Fruit fly (Drosophila melanogaster): ENCODE results near the gene CG17028.
A peak's percentile ranks its signal among the peaks of the same experiment; 100 is the strongest.

Gene CG17028

DNA sequence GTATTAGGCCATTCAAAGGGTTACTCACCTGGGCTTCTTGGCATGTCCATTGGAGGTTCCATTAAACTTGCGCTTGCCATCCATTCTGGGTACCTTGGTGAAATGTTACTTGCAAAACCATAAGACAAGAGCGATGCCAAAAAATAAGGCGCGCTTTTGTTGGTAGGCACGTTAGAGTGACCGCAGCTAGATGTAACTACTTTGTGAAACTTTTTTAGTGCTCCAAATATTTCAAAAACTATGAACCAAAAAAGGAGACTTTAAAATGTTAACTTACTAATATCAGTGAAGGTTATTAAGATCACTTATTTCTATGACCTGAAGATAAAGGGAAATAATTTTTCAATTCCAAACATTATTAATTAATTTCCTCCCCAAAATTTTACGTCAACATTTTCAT lies 9.3 kb downstream of the CG17028 start, which contains the start of gene PolD1:
PolD1 (minus strand) TSS at position 181 of the 400 bp plus-strand sequence.
- TF ChIP-seq Crg-1 (GFP tag; optimal IDR thresholded peaks at IDR 0.05) (no peak), CG12768 (GFP tag; optimal IDR thresholded peaks at IDR 0.05) (no peak), CG1620 (GFP tag; optimal IDR thresholded peaks at IDR 0.05) (no peak), CG11617 (GFP tag; optimal IDR thresholded peaks at IDR 0.05) (no peak), CG7101 (tag; optimal IDR thresholded peaks at IDR 0.05) (no peak), CG5204 (GFP tag; optimal IDR thresholded peaks at IDR 0.05) (no peak), toe (GFP tag; optimal IDR thresholded peaks at IDR 0.05) (no peak), Clk (GFP tag; optimal IDR thresholded peaks at IDR 0.05) (no peak), Hr96 (GFP tag; optimal IDR thresholded peaks at IDR 0.05) (no peak), CG14711 (tag; optimal IDR thresholded peaks at IDR 0.05) (no peak), Mnt (GFP tag; optimal IDR thresholded peaks at IDR 0.05) (no peak), CG33017 (tag; optimal IDR thresholded peaks at IDR 0.05) (no peak)

DNA sequence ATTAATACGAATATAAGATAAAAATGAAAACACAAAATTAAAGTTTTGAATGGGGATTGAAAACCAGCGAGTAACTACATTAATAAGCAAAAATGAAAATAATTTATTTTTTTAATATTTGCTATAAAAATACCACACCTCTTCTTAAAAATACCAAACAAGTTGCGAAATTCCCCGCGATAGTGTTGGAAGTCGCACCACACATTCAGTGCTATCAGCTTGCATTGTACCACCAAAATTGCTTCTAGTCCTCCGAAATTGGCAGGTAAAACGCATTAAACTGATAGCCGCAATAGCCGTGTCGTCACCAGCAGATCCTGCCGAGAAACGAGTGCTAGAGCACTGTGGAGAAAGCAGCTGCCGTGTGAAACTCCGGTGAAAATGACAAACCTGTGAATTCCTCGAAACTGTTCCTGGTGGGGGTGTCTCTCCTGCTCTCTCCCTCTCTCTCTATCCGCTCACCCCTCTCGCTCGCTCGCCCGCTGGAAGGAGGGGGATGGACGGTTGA lies 9.8 kb downstream of the CG17028 start, which contains the start of gene Hip14:
Hip14 (plus strand) TSS at position 198 of the 508 bp plus-strand sequence.
- TF ChIP-seq cnc (optimal IDR thresholded peaks at IDR 0.05) (no peak), Mnt (GFP tag; optimal IDR thresholded peaks at IDR 0.05) (no peak), CG7045 (GFP tag; optimal IDR thresholded peaks at IDR 0.05) (peak; percentile 12), CG14711 (tag; optimal IDR thresholded peaks at IDR 0.05) (peak; percentile 24), CG33017 (tag; optimal IDR thresholded peaks at IDR 0.05) (peak; percentile 16), CG12768 (GFP tag; optimal IDR thresholded peaks at IDR 0.05) (peak; percentile 65), kay (GFP tag; ENCODE audit: borderline replicate concordance) (no peak), cic (GFP tag; optimal IDR thresholded peaks at IDR 0.05) (peak; percentile 16), bab1 (GFP tag; optimal IDR thresholded peaks at IDR 0.05) (peak; percentile 11), ovo (GFP tag; optimal IDR thresholded peaks at IDR 0.05) (no peak), pad (GFP tag; optimal IDR thresholded peaks at IDR 0.05) (peak; percentile 95), Hr96 (GFP tag; optimal IDR thresholded peaks at IDR 0.05) (no peak), toe (GFP tag; optimal IDR thresholded peaks at IDR 0.05) (no peak), CG1620 (GFP tag; optimal IDR thresholded peaks at IDR 0.05) (peak; percentile 25), CG5204 (GFP tag; optimal IDR thresholded peaks at IDR 0.05) (no peak), Crg-1 (GFP tag; optimal IDR thresholded peaks at IDR 0.05) (peak; percentile 10), CG11617 (GFP tag; optimal IDR thresholded peaks at IDR 0.05) (peak; percentile 51), Clk (GFP tag; optimal IDR thresholded peaks at IDR 0.05) (no peak), tj (GFP tag; optimal IDR thresholded peaks at IDR 0.05) (no peak), CG7101 (tag; optimal IDR thresholded peaks at IDR 0.05) (peak; percentile 58)

DNA sequence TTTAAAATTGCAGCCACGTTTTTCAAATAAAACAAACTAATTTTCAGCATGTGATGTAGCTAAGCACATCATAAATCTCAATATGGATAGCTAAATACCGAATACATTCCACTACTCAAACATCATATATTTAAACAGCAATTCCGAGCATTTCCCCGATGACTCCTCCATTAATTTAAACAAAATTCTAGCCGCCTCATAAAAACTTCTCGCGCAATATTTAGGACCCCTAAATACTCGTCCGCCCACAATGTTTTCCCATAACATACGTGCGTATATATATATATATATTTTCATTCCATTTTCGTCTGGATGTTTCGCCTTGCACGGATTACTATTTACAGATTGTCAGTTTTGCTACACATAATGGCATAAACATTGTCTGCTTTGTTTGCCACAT lies 17.7 kb downstream of the CG17028 start:
- TF ChIP-seq CG33017 (tag; optimal IDR thresholded peaks at IDR 0.05) (no peak), CG7101 (tag; optimal IDR thresholded peaks at IDR 0.05) (no peak), ovo (GFP tag; optimal IDR thresholded peaks at IDR 0.05) (no peak), CG1620 (GFP tag; optimal IDR thresholded peaks at IDR 0.05) (no peak), cic (GFP tag; optimal IDR thresholded peaks at IDR 0.05) (no peak), CG14711 (tag; optimal IDR thresholded peaks at IDR 0.05) (no peak), Hr96 (GFP tag; optimal IDR thresholded peaks at IDR 0.05) (no peak), tj (GFP tag; optimal IDR thresholded peaks at IDR 0.05) (no peak), Mnt (GFP tag; optimal IDR thresholded peaks at IDR 0.05) (no peak), cnc (optimal IDR thresholded peaks at IDR 0.05) (no peak), CG7045 (GFP tag; optimal IDR thresholded peaks at IDR 0.05) (no peak), pad (GFP tag; optimal IDR thresholded peaks at IDR 0.05) (no peak)

DNA sequence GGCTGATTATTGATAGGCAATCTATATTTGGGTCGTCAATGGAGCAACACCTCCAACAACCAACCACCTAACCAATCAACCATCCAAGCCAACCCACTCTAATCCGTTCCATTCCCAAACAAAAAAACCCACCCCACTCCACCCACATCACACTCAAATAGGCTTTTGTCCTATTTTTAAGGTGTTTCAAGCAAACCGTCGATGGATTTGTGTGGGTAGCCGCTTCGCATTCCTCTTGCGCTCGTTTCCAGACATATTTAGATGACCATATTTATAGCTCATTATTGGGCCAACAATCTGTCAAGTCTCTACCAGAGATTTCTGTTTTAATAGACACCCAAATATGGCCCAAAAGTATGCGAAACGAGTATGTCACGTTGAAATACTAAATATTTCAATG lies 19.9 kb downstream of the CG17028 start:
- TF ChIP-seq tj (GFP tag; optimal IDR thresholded peaks at IDR 0.05) (no peak), bab1 (GFP tag; optimal IDR thresholded peaks at IDR 0.05) (no peak), cnc (optimal IDR thresholded peaks at IDR 0.05) (no peak), ovo (GFP tag; optimal IDR thresholded peaks at IDR 0.05) (no peak), CG7045 (GFP tag; optimal IDR thresholded peaks at IDR 0.05) (no peak), cic (GFP tag; optimal IDR thresholded peaks at IDR 0.05) (no peak), Clk (GFP tag; optimal IDR thresholded peaks at IDR 0.05) (no peak), toe (GFP tag; optimal IDR thresholded peaks at IDR 0.05) (no peak), CG11617 (GFP tag; optimal IDR thresholded peaks at IDR 0.05) (no peak), Crg-1 (GFP tag; optimal IDR thresholded peaks at IDR 0.05) (no peak), CG1620 (GFP tag; optimal IDR thresholded peaks at IDR 0.05) (no peak), CG7101 (tag; optimal IDR thresholded peaks at IDR 0.05) (no peak), kay (GFP tag; ENCODE audit: borderline replicate concordance) (no peak), Mnt (GFP tag; optimal IDR thresholded peaks at IDR 0.05) (no peak), CG14711 (tag; optimal IDR thresholded peaks at IDR 0.05) (no peak), CG33017 (tag; optimal IDR thresholded peaks at IDR 0.05) (no peak), pad (GFP tag; optimal IDR thresholded peaks at IDR 0.05) (no peak)

DNA sequence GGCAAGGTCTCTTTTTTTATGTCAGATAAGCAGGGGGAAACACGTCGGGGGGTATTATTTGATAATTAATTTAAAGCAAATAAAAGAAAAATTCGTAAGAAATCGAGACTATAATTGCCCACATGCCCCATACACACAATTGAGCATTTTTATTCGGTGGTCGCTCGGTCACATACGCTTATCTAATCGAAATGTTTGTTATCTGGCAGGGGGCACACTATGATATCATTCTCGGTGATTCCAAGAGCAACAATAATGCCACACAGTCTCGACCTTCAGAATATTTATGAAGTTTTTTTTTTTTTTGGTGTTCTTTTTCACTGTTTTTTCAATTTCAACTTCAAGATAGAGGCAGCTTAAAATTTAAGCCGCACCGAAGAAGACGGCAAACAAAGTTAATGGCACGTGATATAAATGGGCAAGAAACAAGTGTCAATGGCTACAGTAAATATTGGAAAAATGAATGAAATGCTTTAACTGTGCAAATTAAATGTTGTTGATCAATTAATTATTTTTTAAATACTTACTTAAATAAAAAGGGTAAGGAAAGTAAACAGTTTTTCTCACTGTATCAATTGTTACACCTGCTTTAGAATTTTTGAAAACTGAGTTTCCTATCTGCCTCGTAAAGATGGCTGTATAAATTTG lies 21.2 kb downstream of the CG17028 start:
- TF ChIP-seq Crg-1 (GFP tag; optimal IDR thresholded peaks at IDR 0.05): no peak
- TF ChIP-seq CG14711 (tag; optimal IDR thresholded peaks at IDR 0.05): no peak
- TF ChIP-seq tj (GFP tag; optimal IDR thresholded peaks at IDR 0.05): no peak

DNA sequence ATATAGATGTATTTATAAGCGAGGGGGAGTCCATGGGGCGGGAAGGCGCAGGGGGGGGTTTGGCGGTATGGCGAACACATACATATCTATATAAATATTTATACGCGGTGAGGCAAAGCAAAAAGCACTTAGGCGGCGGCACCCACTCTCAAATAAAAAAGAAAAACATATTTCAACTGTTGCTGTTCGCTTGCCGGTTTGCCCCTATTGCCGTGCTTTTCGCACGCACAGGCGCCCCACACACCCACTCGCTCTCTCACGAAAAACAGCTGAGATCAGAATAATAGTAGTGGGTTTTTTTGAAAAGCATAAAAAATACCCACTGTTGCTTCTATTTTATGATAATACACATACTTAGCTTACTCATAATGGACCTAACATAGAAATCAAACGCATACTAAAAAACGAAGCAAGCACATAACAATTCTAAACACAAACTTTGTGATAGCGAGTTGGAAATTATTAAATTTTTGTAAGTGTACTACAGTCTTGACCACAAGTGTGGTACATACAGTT lies 22.9 kb downstream of the CG17028 start:
- TF ChIP-seq Crg-1 (GFP tag; optimal IDR thresholded peaks at IDR 0.05) (peak; percentile 57), CG12768 (GFP tag; optimal IDR thresholded peaks at IDR 0.05) (peak; percentile 91), cnc (optimal IDR thresholded peaks at IDR 0.05) (no peak), ovo (GFP tag; optimal IDR thresholded peaks at IDR 0.05) (peak; percentile 75), kay (GFP tag; ENCODE audit: borderline replicate concordance) (no peak), pad (GFP tag; optimal IDR thresholded peaks at IDR 0.05) (peak; percentile 59), CG7045 (GFP tag; optimal IDR thresholded peaks at IDR 0.05) (peak; percentile 86), CG7101 (tag; optimal IDR thresholded peaks at IDR 0.05) (peak; percentile 89), CG14711 (tag; optimal IDR thresholded peaks at IDR 0.05) (peak; percentile 79), bab1 (GFP tag; optimal IDR thresholded peaks at IDR 0.05) (peak; percentile 45), Mnt (GFP tag; optimal IDR thresholded peaks at IDR 0.05) (peak; percentile 57), Hr96 (GFP tag; optimal IDR thresholded peaks at IDR 0.05) (peak; percentile 90), CG33017 (tag; optimal IDR thresholded peaks at IDR 0.05) (peak; percentile 93), CG5204 (GFP tag; optimal IDR thresholded peaks at IDR 0.05) (peak; percentile 94), toe (GFP tag; optimal IDR thresholded peaks at IDR 0.05) (peak; percentile 89), CG1620 (GFP tag; optimal IDR thresholded peaks at IDR 0.05) (peak; percentile 47), cic (GFP tag; optimal IDR thresholded peaks at IDR 0.05) (peak; percentile 77), Clk (GFP tag; optimal IDR thresholded peaks at IDR 0.05) (peak; percentile 57), tj (GFP tag; optimal IDR thresholded peaks at IDR 0.05) (peak; percentile 50), CG11617 (GFP tag; optimal IDR thresholded peaks at IDR 0.05) (peak; percentile 80)

Data from whole organism, adult.